Worm (Caenorhabditis elegans) whole organism, young adult: ENCODE data around the gene srz-102.

Experiments used
- B0019.2 ChIP-seq: fragments of 200-800 bp; sonication (Bioruptor generic); conservative IDR thresholded peaks from 2 replicates; pipeline ENCODE4 v1.3.6; 2022; ENCODE audit warnings: missing genetic modification reagents, missing genetic modification characterization, missing compliant biosample characterization
- F22D6.2 ChIP-seq: sonication (generic microtip); optimal IDR thresholded peaks from 2 replicates; lab custom pipeline; 2016; ENCODE audit warnings: mild to moderate bottlenecking, missing genetic modification characterization, missing compliant biosample characterization
- F33H1.4 ChIP-seq: fragments of 200-800 bp; sonication (Bioruptor generic); IDR thresholded peaks from 2 replicates; pipeline ENCODE4 v1.3.6; 2022; ENCODE audit warnings: missing genetic modification reagents, missing genetic modification characterization, missing compliant biosample characterization
- F39B2.1 ChIP-seq: fragments of 200-800 bp; sonication (Bioruptor generic); IDR thresholded peaks from 2 replicates; pipeline ENCODE4 v1.3.6; 2022; ENCODE audit warnings: missing genetic modification reagents, missing genetic modification characterization, missing compliant biosample characterization
- F49E8.2 ChIP-seq: sonication (generic microtip); optimal IDR thresholded peaks from 3 replicates; lab custom pipeline; 2017; ENCODE audit warnings: missing genetic modification characterization, mild to moderate bottlenecking, missing compliant biosample characterization, antibody characterized with exemption, moderate library complexity; ENCODE audit not compliant: insufficient read depth
- F55B11.4 ChIP-seq: sonication (generic microtip); optimal IDR thresholded peaks from 2 replicates; lab custom pipeline; 2016; ENCODE audit warnings: missing compliant biosample characterization, missing genetic modification characterization, borderline replicate concordance; ENCODE audit not compliant: insufficient read depth
- F57A8.1 ChIP-seq: fragments of 200-800 bp; sonication (Bioruptor generic); optimal IDR thresholded peaks from 2 replicates; lab custom pipeline; 2018; ENCODE audit warnings: mild to moderate bottlenecking, missing genetic modification characterization, moderate library complexity, missing compliant biosample characterization
- T26A5.8 ChIP-seq: sonication (generic microtip); optimal IDR thresholded peaks from 2 replicates; lab custom pipeline; 2016; ENCODE audit warnings: missing genetic modification characterization, missing compliant biosample characterization
- akir-1 ChIP-seq: fragments of 200-800 bp; sonication (Bioruptor generic); optimal IDR thresholded peaks from 2 replicates; lab custom pipeline; 2018; ENCODE audit warnings: mild to moderate bottlenecking, missing genetic modification characterization, moderate library complexity, missing compliant biosample characterization
- ama-1 ChIP-seq, 3 experiments: fragments of 150-350 bp in 1 of 3; sonication (generic microtip) in 2 of 3; optimal IDR thresholded peaks; 2 replicates each; lab custom pipeline; 2014 to 2018; ENCODE audit warnings: missing biosample characterization in 2 of 3, missing genetic modification characterization in 2 of 3, missing genetic modification reagents in 2 of 3
- aptf-3 ChIP-seq: fragments of 200-800 bp; sonication (Bioruptor generic); IDR thresholded peaks from 2 replicates; pipeline ENCODE4 v1.3.6; 2022; ENCODE audit warnings: missing genetic modification characterization, missing compliant biosample characterization
- attf-5 ChIP-seq: fragments of 200-800 bp; sonication (Bioruptor generic); optimal IDR thresholded peaks from 2 replicates; lab custom pipeline; 2018; ENCODE audit warnings: mild to moderate bottlenecking, missing genetic modification characterization, missing compliant biosample characterization
- bed-2 ChIP-seq: fragments of 200-800 bp; sonication (Bioruptor generic); IDR thresholded peaks from 2 replicates; pipeline ENCODE4 v1.3.6; 2022; ENCODE audit warnings: missing genetic modification reagents, missing genetic modification characterization, missing compliant biosample characterization
- cebp-1 ChIP-seq, 2 experiments: fragments of 200-800 bp in 1 of 2; sonication (Bioruptor generic) in 1 of 2; sonication (generic microtip) in 1 of 2; IDR thresholded peaks in 1 of 2; optimal IDR thresholded peaks in 1 of 2; 2 replicates each; pipeline versions ENCODE4 v1.3.6 to Lab custom; 2017 to 2022; ENCODE audit warnings: missing compliant biosample characterization in 2 of 2, missing genetic modification characterization in 2 of 2, mild to moderate bottlenecking in 1 of 2, missing genetic modification reagents in 1 of 2, moderate library complexity in 1 of 2
- ceh-27 ChIP-seq: fragments of 200-800 bp; sonication (Bioruptor generic); optimal IDR thresholded peaks from 2 replicates; lab custom pipeline; 2018; ENCODE audit warnings: mild to moderate bottlenecking, missing genetic modification characterization, moderate library complexity, missing compliant biosample characterization
- ceh-58 ChIP-seq: fragments of 200-800 bp; sonication (Bioruptor generic); IDR thresholded peaks from 2 replicates; pipeline ENCODE4 v1.3.6; 2022; ENCODE audit warnings: missing genetic modification characterization, missing compliant biosample characterization
- ceh-79 ChIP-seq: sonication (generic microtip); optimal IDR thresholded peaks from 2 replicates; lab custom pipeline; 2017; ENCODE audit warnings: mild to moderate bottlenecking, missing genetic modification characterization, missing compliant biosample characterization
- efl-1 ChIP-seq: fragments of 150-350 bp; optimal IDR thresholded peaks from 2 replicates; lab custom pipeline; 2014; ENCODE audit warnings: missing biosample characterization, missing genetic modification reagents, missing genetic modification characterization
- egl-44 ChIP-seq: fragments of 200-800 bp; sonication (Bioruptor generic); IDR thresholded peaks from 2 replicates; pipeline ENCODE4 v1.3.6; 2022; ENCODE audit warnings: missing genetic modification reagents, missing genetic modification characterization, missing compliant biosample characterization
- egrh-3 ChIP-seq: fragments of 200-800 bp; sonication (Bioruptor generic); IDR thresholded peaks from 2 replicates; pipeline ENCODE4 v1.3.6; 2022; ENCODE audit warnings: missing genetic modification reagents, missing genetic modification characterization, missing compliant biosample characterization
- hmg-20 ChIP-seq: fragments of 200-800 bp; sonication (Bioruptor generic); IDR thresholded peaks from 2 replicates; pipeline ENCODE4 v1.3.6; 2022; ENCODE audit warnings: missing genetic modification reagents, missing genetic modification characterization, missing compliant biosample characterization
- lin-26 ChIP-seq: fragments of 200-800 bp; sonication (Bioruptor generic); IDR thresholded peaks from 2 replicates; pipeline ENCODE4 v1.3.6; 2022; ENCODE audit warnings: missing genetic modification reagents, missing genetic modification characterization, missing compliant biosample characterization
- lin-35 ChIP-seq, 3 experiments: fragments of 150-350 bp in 2 of 3; sonication (generic microtip) in 1 of 3; optimal IDR thresholded peaks; 2 replicates each; lab custom pipeline; 2014 to 2018; ENCODE audit warnings: missing biosample characterization in 3 of 3, missing genetic modification characterization in 3 of 3, missing genetic modification reagents in 3 of 3
- lsl-1 ChIP-seq: fragments of 200-800 bp; sonication (Bioruptor generic); optimal IDR thresholded peaks from 2 replicates; lab custom pipeline; 2018; ENCODE audit warnings: mild to moderate bottlenecking, missing genetic modification characterization, moderate library complexity, missing compliant biosample characterization
- lsy-27 ChIP-seq: sonication (generic microtip); optimal IDR thresholded peaks from 2 replicates; lab custom pipeline; 2017; ENCODE audit warnings: missing genetic modification characterization, mild to moderate bottlenecking, missing compliant biosample characterization, antibody characterized with exemption, missing genotype, borderline replicate concordance; ENCODE audit not compliant: insufficient read depth
- mcd-1 ChIP-seq: fragments of 200-800 bp; sonication (Bioruptor generic); IDR thresholded peaks from 2 replicates; pipeline ENCODE4 v1.3.6; 2022; ENCODE audit warnings: missing genetic modification reagents, missing genetic modification characterization, missing compliant biosample characterization
- mxl-1 ChIP-seq: sonication (generic microtip); optimal IDR thresholded peaks from 2 replicates; lab custom pipeline; 2016; ENCODE audit warnings: missing genetic modification characterization, missing compliant biosample characterization
- nfya-1 ChIP-seq: sonication (generic microtip); optimal IDR thresholded peaks from 2 replicates; lab custom pipeline; 2017; ENCODE audit warnings: antibody characterized with exemption, missing compliant biosample characterization, missing genetic modification characterization, borderline replicate concordance; ENCODE audit not compliant: insufficient read depth
- nfya-2 ChIP-seq: fragments of 200-800 bp; sonication (Bioruptor generic); IDR thresholded peaks from 2 replicates; pipeline ENCODE4 v1.3.6; 2022; ENCODE audit warnings: missing genetic modification reagents, missing genetic modification characterization, missing compliant biosample characterization
- nfyb-1 ChIP-seq: fragments of 200-800 bp; sonication (Bioruptor generic); IDR thresholded peaks from 2 replicates; pipeline ENCODE4 v1.3.6; 2022; ENCODE audit warnings: missing genetic modification reagents, missing genetic modification characterization, missing compliant biosample characterization
- nhr-120 ChIP-seq: fragments of 200-800 bp; sonication (Bioruptor generic); IDR thresholded peaks from 2 replicates; pipeline ENCODE4 v1.3.6; 2022; ENCODE audit warnings: missing genetic modification characterization, missing compliant biosample characterization
- nhr-179 ChIP-seq: sonication (generic microtip); optimal IDR thresholded peaks from 2 replicates; lab custom pipeline; 2016; ENCODE audit warnings: mild to moderate bottlenecking, missing genetic modification characterization, missing compliant biosample characterization
- nhr-80 ChIP-seq: sonication (generic microtip); optimal IDR thresholded peaks from 2 replicates; lab custom pipeline; 2016; ENCODE audit warnings: missing genetic modification characterization, missing compliant biosample characterization
- nhr-90 ChIP-seq: sonication (generic microtip); optimal IDR thresholded peaks from 2 replicates; lab custom pipeline; 2016; ENCODE audit warnings: missing genotype, mild to moderate bottlenecking, missing genetic modification characterization, missing compliant biosample characterization
- rec-8 ChIP-seq, 2 experiments: sonication (generic microtip); optimal IDR thresholded peaks; 2 replicates each; lab custom pipeline; 2016; ENCODE audit warnings: mild to moderate bottlenecking in 2 of 2, missing genetic modification characterization in 2 of 2, missing genetic modification reagents in 2 of 2, missing genotype in 2 of 2, missing biosample characterization in 1 of 2, missing compliant biosample characterization in 1 of 2, moderate library complexity in 1 of 2
- rpc-1 ChIP-seq, 2 experiments: fragments of 150-350 bp in 1 of 2; sonication (generic microtip) in 1 of 2; optimal IDR thresholded peaks; 2 replicates each; lab custom pipeline; 2014 to 2018; ENCODE audit warnings: missing biosample characterization in 1 of 2, missing genetic modification characterization in 1 of 2, missing genetic modification reagents in 1 of 2, missing genotype in 1 of 2
- sdz-38 ChIP-seq: sonication (generic microtip); optimal IDR thresholded peaks from 2 replicates; lab custom pipeline; 2016; ENCODE audit warnings: missing genotype, missing genetic modification characterization, missing compliant biosample characterization
- snpc-1.1 ChIP-seq: sonication (generic microtip); optimal IDR thresholded peaks from 2 replicates; lab custom pipeline; 2017; ENCODE audit warnings: missing genetic modification characterization, mild to moderate bottlenecking, missing compliant biosample characterization, antibody characterized with exemption, moderate library complexity, missing genotype, missing genetic modification reagents; ENCODE audit not compliant: insufficient read depth
- sptf-2 ChIP-seq: fragments of 200-800 bp; sonication (Bioruptor generic); optimal IDR thresholded peaks from 2 replicates; lab custom pipeline; 2018; ENCODE audit warnings: mild to moderate bottlenecking, missing genetic modification characterization, missing compliant biosample characterization
- tlf-1 ChIP-seq: fragments of 200-800 bp; sonication (Bioruptor generic); optimal IDR thresholded peaks from 2 replicates; lab custom pipeline; 2018; ENCODE audit warnings: mild to moderate bottlenecking, missing genetic modification characterization, missing compliant biosample characterization
- zfh-2 ChIP-seq: fragments of 200-800 bp; sonication (Bioruptor generic); conservative IDR thresholded peaks from 2 replicates; pipeline ENCODE4 v1.3.6; 2022; ENCODE audit warnings: missing genetic modification reagents, missing genetic modification characterization, missing compliant biosample characterization
- zim-3 ChIP-seq: sonication (generic microtip); optimal IDR thresholded peaks from 2 replicates; lab custom pipeline; 2017; ENCODE audit warnings: mild to moderate bottlenecking, missing genetic modification characterization, moderate library complexity, missing compliant biosample characterization
- ztf-18 ChIP-seq: sonication (generic microtip); optimal IDR thresholded peaks from 2 replicates; lab custom pipeline; 2016; ENCODE audit warnings: missing genotype, mild to moderate bottlenecking, missing genetic modification characterization, missing compliant biosample characterization
- ztf-28 ChIP-seq: fragments of 200-800 bp; sonication (Bioruptor generic); IDR thresholded peaks from 2 replicates; pipeline ENCODE4 v1.3.6; 2022; ENCODE audit warnings: missing genetic modification reagents, missing genetic modification characterization, missing compliant biosample characterization
- ztf-3 ChIP-seq: fragments of 200-800 bp; sonication (Bioruptor generic); optimal IDR thresholded peaks from 2 replicates; lab custom pipeline; 2018; ENCODE audit warnings: mild to moderate bottlenecking, missing genetic modification characterization, missing compliant biosample characterization
- ztf-6 ChIP-seq: fragments of 200-800 bp; sonication (Bioruptor generic); IDR thresholded peaks from 2 replicates; pipeline ENCODE4 v1.3.6; 2022; ENCODE audit warnings: missing genetic modification reagents, missing genetic modification characterization, missing compliant biosample characterization

Gene srz-102

DNA sequence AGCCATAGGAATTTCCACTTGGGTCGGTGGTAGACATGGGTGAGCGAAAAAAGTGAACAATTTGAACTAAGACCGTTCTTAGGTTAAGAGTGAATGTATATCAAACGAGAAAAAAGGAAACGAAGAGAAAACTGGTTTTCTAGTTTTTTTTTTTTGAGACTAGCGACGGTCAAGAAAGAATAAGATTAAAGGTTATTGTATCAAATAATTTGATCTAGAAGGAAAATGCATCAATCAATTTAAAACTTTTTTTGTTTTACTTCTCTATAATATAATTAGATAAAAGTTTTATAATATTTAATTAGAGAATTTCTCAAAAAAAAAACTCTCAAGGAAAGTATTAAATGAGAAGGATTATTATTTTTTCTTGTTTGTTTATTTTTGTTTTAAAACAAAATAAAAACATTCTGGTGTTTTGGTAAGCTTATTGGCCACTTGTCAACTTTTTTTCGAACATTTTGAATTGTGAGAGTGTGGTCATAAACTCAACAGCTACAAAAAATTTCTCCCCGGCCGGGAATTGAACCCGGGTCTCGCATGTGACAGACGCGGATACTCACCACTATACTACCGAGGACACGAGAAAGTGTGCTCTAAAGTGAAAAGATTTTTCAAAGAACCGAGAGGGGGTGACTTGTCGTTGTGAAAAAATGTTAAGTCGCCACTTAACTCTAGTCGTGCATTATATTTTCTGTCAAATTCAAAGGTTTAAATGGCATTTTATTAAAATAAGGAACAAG lies 42.0 kb upstream of the srz-102 start, which contains the start of gene W06G6.17 (continued):
- no peak for TF ChIP-seq nfya-1
- TF ChIP-seq ceh-79 (tag; lab: Kevin White, UChicago), result no peak
- TF ChIP-seq mcd-1 (GFP tag; lab: Robert Waterston, UW), result no peak
- no peak for TF ChIP-seq ama-1 (optimal IDR thresholded peaks at IDR 0.05; lab: Kevin White, UChicago)
- TF ChIP-seq ama-1 (GFP tag; optimal IDR thresholded peaks at IDR 0.05; lab: Kevin White, UChicago), result no peak
- no peak for TF ChIP-seq zim-3 (tag; lab: Kevin White, UChicago)
- TF ChIP-seq tlf-1 (GFP tag; lab: Kevin White, UChicago), result no peak
- TF ChIP-seq ztf-3, result no peak
- TF ChIP-seq lin-35 (GFP tag; optimal IDR thresholded peaks at IDR 0.05; lab: Kevin White, UChicago), result no peak
- no peak for TF ChIP-seq efl-1 (GFP tag; lab: Kevin White, UChicago)
- no peak for TF ChIP-seq akir-1 (GFP tag; lab: Kevin White, UChicago)
- TF ChIP-seq ceh-58 (GFP tag; lab: Robert Waterston, UW), result no peak
- TF ChIP-seq F33H1.4 (GFP tag; lab: Robert Waterston, UW), result no peak
- no peak for TF ChIP-seq F57A8.1 (GFP tag; lab: Kevin White, UChicago)
- no peak for TF ChIP-seq egrh-3 (GFP tag; lab: Robert Waterston, UW)
- TF ChIP-seq bed-2 (GFP tag; lab: Robert Waterston, UW), result no peak
- TF ChIP-seq zfh-2, result no peak
- peak; percentile 20 for TF ChIP-seq ztf-18 (tag; lab: Kevin White, UChicago)
- no peak for TF ChIP-seq nhr-179 (tag; lab: Kevin White, UChicago)
- peak; percentile 48 for TF ChIP-seq nhr-90 (tag; lab: Kevin White, UChicago)
- no peak for TF ChIP-seq lsl-1 (GFP tag; lab: Kevin White, UChicago)
- TF ChIP-seq ztf-6 (GFP tag; lab: Robert Waterston, UW), result no peak
- no peak for TF ChIP-seq attf-5 (GFP tag; lab: Kevin White, UChicago)
- no peak for TF ChIP-seq ceh-27 (GFP tag; lab: Kevin White, UChicago)
- TF ChIP-seq lin-26 (GFP tag; lab: Robert Waterston, UW), result peak; percentile 62; the same call in 1 of the 2 replicates
- peak; percentile 56 for TF ChIP-seq snpc-1.1
- peak; percentile 69; the same call in 1 of the 2 replicates for TF ChIP-seq nfyb-1
- no peak for TF ChIP-seq mxl-1
- no peak for TF ChIP-seq aptf-3 (GFP tag; lab: Robert Waterston, UW)
- no peak for TF ChIP-seq rec-8 (tag; optimal IDR thresholded peaks at IDR 0.05; lab: Kevin White, UChicago)
- TF ChIP-seq F55B11.4 (tag; lab: Kevin White, UChicago), result no peak
- TF ChIP-seq T26A5.8, result no peak
- no peak for TF ChIP-seq sptf-2 (GFP tag; lab: Kevin White, UChicago)
- no peak for TF ChIP-seq ztf-28
- TF ChIP-seq egl-44, result no peak
- TF ChIP-seq hmg-20 (GFP tag; lab: Robert Waterston, UW), result no peak
- TF ChIP-seq rpc-1 (optimal IDR thresholded peaks at IDR 0.05; lab: Kevin White, UChicago), result peak; percentile 63
- peak; percentile 78 for TF ChIP-seq rpc-1 (tag; optimal IDR thresholded peaks at IDR 0.05; lab: Kevin White, UChicago)
- no peak for TF ChIP-seq F39B2.1 (GFP tag; lab: Robert Waterston, UW)
- TF ChIP-seq F22D6.2 (tag; lab: Kevin White, UChicago), result no peak
- no peak for TF ChIP-seq nhr-120 (GFP tag; lab: Robert Waterston, UW)
- no peak for TF ChIP-seq sdz-38 (tag; lab: Kevin White, UChicago)
- no peak for TF ChIP-seq F49E8.2 (tag; lab: Kevin White, UChicago)
- no peak for TF ChIP-seq nfya-2 (GFP tag; lab: Robert Waterston, UW)
- TF ChIP-seq nhr-80 (tag; lab: Kevin White, UChicago), result no peak
- TF ChIP-seq B0019.2 (GFP tag; lab: Robert Waterston, UW), result no peak
- no peak for TF ChIP-seq cebp-1 (GFP tag; IDR thresholded peaks at IDR 0.05; lab: Robert Waterston, UW)
- TF ChIP-seq cebp-1 (tag; optimal IDR thresholded peaks at IDR 0.05; lab: Kevin White, UChicago), result no peak
- no peak for TF ChIP-seq lsy-27 (tag; lab: Kevin White, UChicago)
